Worm (Caenorhabditis elegans) whole organism, L4 larva: Measurements from ENCODE around the gene B0334.5.
"Not testable (repeated sequence)": the region's sequence is repeated elsewhere in the genome, so short reads cannot be mapped to it uniquely, and the experiment has no call there.

Experiments used
- T20F7.1 ChIP-seq: fragments of 200-800 bp; sonication (Bioruptor generic); optimal IDR thresholded peaks from 2 replicates; lab custom pipeline; 2018; ENCODE audit warnings: mild to moderate bottlenecking, missing genetic modification characterization, missing compliant biosample characterization
- T26A8.4 ChIP-seq: fragments of 200-800 bp; sonication (Bioruptor generic); IDR thresholded peaks from 2 replicates; pipeline ENCODE4 v1.3.6; 2022; ENCODE audit warnings: missing genetic modification characterization, missing compliant biosample characterization
- Y48G9A.11 ChIP-seq: fragments of 200-800 bp; sonication (Bioruptor generic); IDR thresholded peaks from 2 replicates; pipeline ENCODE4 v1.3.6; 2022; ENCODE audit warnings: missing genetic modification reagents, missing genetic modification characterization, missing compliant biosample characterization
- ZK337.2 ChIP-seq: fragments of 200-800 bp; sonication (Bioruptor generic); IDR thresholded peaks from 2 replicates; pipeline ENCODE4 v1.3.6; 2022; ENCODE audit warnings: missing genetic modification reagents, missing genetic modification characterization, missing compliant biosample characterization
- aha-1 ChIP-seq: fragments of 150-350 bp; peaks from one replicate; lab custom pipeline; 2014; ENCODE audit warnings: missing biosample characterization, missing genetic modification characterization
- attf-4 ChIP-seq: sonication (generic microtip); optimal IDR thresholded peaks from 3 replicates; lab custom pipeline; 2017; ENCODE audit warnings: missing biosample characterization, missing genetic modification characterization
- ceh-28 ChIP-seq: fragments of 150-350 bp; optimal IDR thresholded peaks from 2 replicates; lab custom pipeline; 2014; ENCODE audit warnings: missing biosample characterization, missing genetic modification reagents, missing genetic modification characterization
- ces-1 ChIP-seq: fragments of 150-350 bp; sonication (generic microtip); optimal IDR thresholded peaks from 4 replicates; lab custom pipeline; 2014; ENCODE audit warnings: missing biosample characterization, missing genetic modification reagents, missing genetic modification characterization
- cey-2 ChIP-seq: sonication (generic microtip); optimal IDR thresholded peaks from 3 replicates; lab custom pipeline; 2017; ENCODE audit warnings: missing genetic modification characterization, mild to moderate bottlenecking, missing compliant biosample characterization, antibody characterized with exemption, borderline replicate concordance; ENCODE audit not compliant: insufficient read depth
- daf-16 ChIP-seq, 3 experiments: sonication (generic microtip); optimal IDR thresholded peaks; 2 replicates each; lab custom pipeline; 2016 to 2017; ENCODE audit warnings: missing genetic modification characterization in 3 of 3, missing genetic modification reagents in 3 of 3, mild to moderate bottlenecking in 2 of 3, missing compliant biosample characterization in 2 of 3, missing biosample characterization in 1 of 3, moderate library complexity in 1 of 3
- dmd-9 ChIP-seq: fragments of 200-800 bp; sonication (Bioruptor generic); IDR thresholded peaks from 2 replicates; pipeline ENCODE4 v1.3.6; 2022; ENCODE audit warnings: missing genetic modification reagents, missing genetic modification characterization, missing compliant biosample characterization
- duxl-1 ChIP-seq: sonication (generic microtip); optimal IDR thresholded peaks from 2 replicates; lab custom pipeline; 2016; ENCODE audit warnings: mild to moderate bottlenecking, missing genetic modification characterization, moderate library complexity, missing compliant biosample characterization; ENCODE audit not compliant: poor library complexity
- dve-1 ChIP-seq: sonication (generic microtip); optimal IDR thresholded peaks from 2 replicates; lab custom pipeline; 2017; ENCODE audit warnings: antibody characterized with exemption, mild to moderate bottlenecking, missing genetic modification characterization, missing compliant biosample characterization; ENCODE audit not compliant: insufficient read depth
- egl-43 ChIP-seq: fragments of 200-800 bp; sonication (Bioruptor generic); IDR thresholded peaks from 2 replicates; pipeline ENCODE4 v1.3.6; 2022; ENCODE audit warnings: missing genetic modification reagents, missing genetic modification characterization, missing compliant biosample characterization
- hlh-30 ChIP-seq: sonication (generic microtip); optimal IDR thresholded peaks from 2 replicates; lab custom pipeline; 2017; ENCODE audit warnings: antibody characterized with exemption, mild to moderate bottlenecking, missing genetic modification characterization, missing compliant biosample characterization; ENCODE audit not compliant: insufficient read depth
- lin-1 ChIP-seq: fragments of 200-800 bp; sonication (Bioruptor generic); IDR thresholded peaks from 2 replicates; pipeline ENCODE4 v1.3.6; 2022; ENCODE audit warnings: missing genetic modification reagents, missing genetic modification characterization, missing compliant biosample characterization
- lin-15B ChIP-seq: fragments of 150-350 bp; sonication (generic microtip); optimal IDR thresholded peaks from 3 replicates; lab custom pipeline; 2014; ENCODE audit warnings: missing biosample characterization, missing genetic modification characterization
- lin-29 ChIP-seq: fragments of 200-800 bp; sonication (Bioruptor generic); IDR thresholded peaks from 2 replicates; pipeline ENCODE4 v1.3.6; 2022; ENCODE audit warnings: missing genetic modification reagents, missing genetic modification characterization, missing compliant biosample characterization
- lin-39 ChIP-seq: fragments of 150-350 bp; optimal IDR thresholded peaks from 2 replicates; lab custom pipeline; 2014; ENCODE audit warnings: missing biosample characterization, missing genetic modification reagents, missing genetic modification characterization
- lir-3 ChIP-seq: sonication (generic microtip); optimal IDR thresholded peaks from 2 replicates; lab custom pipeline; 2016; ENCODE audit warnings: mild to moderate bottlenecking, missing genetic modification characterization, missing compliant biosample characterization
- lsy-2 ChIP-seq, 2 experiments: fragments of 150-350 bp in 1 of 2; sonication (generic microtip) in 1 of 2; optimal IDR thresholded peaks; 2 replicates each; lab custom pipeline; 2014 to 2017; ENCODE audit warnings: missing biosample characterization in 2 of 2, missing genetic modification characterization in 2 of 2
- madf-9 ChIP-seq: fragments of 200-800 bp; sonication (Bioruptor generic); conservative IDR thresholded peaks from 2 replicates; pipeline ENCODE4 v1.3.6; 2022; ENCODE audit warnings: missing genetic modification reagents, missing genetic modification characterization, missing compliant biosample characterization
- mes-2 ChIP-seq: sonication (generic microtip); optimal IDR thresholded peaks from 2 replicates; lab custom pipeline; 2016; ENCODE audit warnings: missing genotype, mild to moderate bottlenecking, missing genetic modification characterization, missing compliant biosample characterization; ENCODE audit not compliant: poor library complexity, severe bottlenecking
- mxl-3 ChIP-seq: fragments of 200-800 bp; sonication (Bioruptor generic); optimal IDR thresholded peaks from 2 replicates; lab custom pipeline; 2018; ENCODE audit warnings: mild to moderate bottlenecking, missing genetic modification characterization, missing compliant biosample characterization
- nhr-25 ChIP-seq: sonication (generic microtip); optimal IDR thresholded peaks from 2 replicates; lab custom pipeline; 2017; ENCODE audit warnings: missing genetic modification characterization, mild to moderate bottlenecking, missing compliant biosample characterization, antibody characterized with exemption, moderate library complexity, borderline replicate concordance; ENCODE audit not compliant: insufficient read depth
- nhr-42 ChIP-seq: fragments of 200-800 bp; sonication (Bioruptor generic); IDR thresholded peaks from 2 replicates; pipeline ENCODE4 v1.3.6; 2022; ENCODE audit warnings: missing genetic modification characterization, missing compliant biosample characterization
- nhr-48 ChIP-seq: sonication (generic microtip); optimal IDR thresholded peaks from 2 replicates; lab custom pipeline; 2016; ENCODE audit warnings: mild to moderate bottlenecking, missing genetic modification characterization, missing compliant biosample characterization
- nhr-6 ChIP-seq: fragments of 150-350 bp; optimal IDR thresholded peaks from 2 replicates; lab custom pipeline; 2014; ENCODE audit warnings: missing biosample characterization, missing genetic modification characterization
- nhr-76 ChIP-seq: fragments of 150-350 bp; optimal IDR thresholded peaks from 2 replicates; lab custom pipeline; 2014; ENCODE audit warnings: missing biosample characterization, missing genetic modification characterization
- nhr-77 ChIP-seq: fragments of 150-350 bp; optimal IDR thresholded peaks from 2 replicates; lab custom pipeline; 2014; ENCODE audit warnings: missing biosample characterization, missing genetic modification characterization
- set-16 ChIP-seq: fragments of 200-800 bp; sonication (Bioruptor generic); IDR thresholded peaks from 2 replicates; pipeline ENCODE4 v1.3.6; 2022; ENCODE audit warnings: missing genetic modification reagents, missing genetic modification characterization, missing compliant biosample characterization
- unc-130 ChIP-seq: sonication (generic microtip); optimal IDR thresholded peaks from 2 replicates; lab custom pipeline; 2016; ENCODE audit warnings: missing genetic modification reagents, missing genetic modification characterization, missing compliant biosample characterization
- unc-39 ChIP-seq: sonication (generic microtip); optimal IDR thresholded peaks from 2 replicates; lab custom pipeline; 2017; ENCODE audit warnings: missing biosample characterization, missing genetic modification characterization
- unc-62 ChIP-seq, 3 experiments: fragments of 150-350 bp in 1 of 3; sonication (generic microtip); optimal IDR thresholded peaks in 2 of 3; peaks in 1 of 3; 1 replicate in 1 of 3; 2 replicates in 2 of 3; lab custom pipeline; 2014 to 2017; ENCODE audit warnings: missing biosample characterization in 3 of 3, missing genetic modification characterization in 3 of 3, missing genetic modification reagents in 3 of 3, missing genotype in 1 of 3
- zfp-2 ChIP-seq: sonication (generic microtip); optimal IDR thresholded peaks from 2 replicates; lab custom pipeline; 2016; ENCODE audit warnings: mild to moderate bottlenecking, missing genetic modification characterization, missing compliant biosample characterization

B0334.5 gene

ce11 chrII:11534429-11535099, 37.1 kb downstream of the B0334.5 start, which contains the start of gene Y62F5A.12 (continued):
- peak; percentile 67 for TF ChIP-seq set-16 (GFP tag; lab: Robert Waterston, UW)
- TF ChIP-seq lsy-2 (tag; optimal IDR thresholded peaks at IDR 0.05; lab: Kevin White, UChicago) = peak; percentile 71 to 82
- TF ChIP-seq daf-16 (GFP tag; optimal IDR thresholded peaks at IDR 0.05; lab: Kevin White, UChicago) = peak in 1 of 2 experiments; percentile 68
- TF ChIP-seq daf-16 (tag; optimal IDR thresholded peaks at IDR 0.05; lab: Kevin White, UChicago) = not testable (repeated sequence)
- TF ChIP-seq mes-2 = peak; percentile 99
- peak; percentile 70 for TF ChIP-seq duxl-1 (tag; lab: Kevin White, UChicago)
- TF ChIP-seq egl-43 = peak; percentile 93
- peak; percentile 98 for TF ChIP-seq dmd-9 (GFP tag; lab: Robert Waterston, UW)
- TF ChIP-seq lin-1 (GFP tag; lab: Robert Waterston, UW) = peak; percentile 85; the same call in 1 of the 2 replicates
- peak; percentile 86 for TF ChIP-seq mxl-3
- peak; percentile 96 for TF ChIP-seq madf-9 (GFP tag; lab: Robert Waterston, UW)
- peak; percentile 40 for TF ChIP-seq nhr-25
- TF ChIP-seq hlh-30 (tag; lab: Kevin White, UChicago) = peak; percentile 67
- TF ChIP-seq nhr-48 = peak; percentile 55
- TF ChIP-seq unc-130 (GFP tag; lab: Kevin White, UChicago) = peak; percentile 84
- TF ChIP-seq lin-15B (tag; lab: Kevin White, UChicago) = peak; percentile 39

- TF ChIP-seq aha-1 (peak; percentile 58), lin-39 (tag; lab: Kevin White, UChicago) (no peak), unc-62 (GFP tag; optimal IDR thresholded peaks at IDR 0.05 in 1 of 2; lab: Kevin White, UChicago) (peak in 1 of 2 experiments; percentile 26), unc-62 (tag; optimal IDR thresholded peaks at IDR 0.05; lab: Kevin White, UChicago) (no peak), cey-2 (tag; lab: Kevin White, UChicago) (no peak), ceh-28 (no peak), T26A8.4 (no peak), nhr-6 (tag; lab: Kevin White, UChicago) (no peak), Y48G9A.11 (GFP tag; lab: Robert Waterston, UW) (no peak), lin-29 (GFP tag; lab: Robert Waterston, UW) (no peak), unc-39 (tag; lab: Kevin White, UChicago) (no peak)
Measured at ce11 chrII:11535429-11535828, 38.0 kb downstream of the B0334.5 start.

DNA sequence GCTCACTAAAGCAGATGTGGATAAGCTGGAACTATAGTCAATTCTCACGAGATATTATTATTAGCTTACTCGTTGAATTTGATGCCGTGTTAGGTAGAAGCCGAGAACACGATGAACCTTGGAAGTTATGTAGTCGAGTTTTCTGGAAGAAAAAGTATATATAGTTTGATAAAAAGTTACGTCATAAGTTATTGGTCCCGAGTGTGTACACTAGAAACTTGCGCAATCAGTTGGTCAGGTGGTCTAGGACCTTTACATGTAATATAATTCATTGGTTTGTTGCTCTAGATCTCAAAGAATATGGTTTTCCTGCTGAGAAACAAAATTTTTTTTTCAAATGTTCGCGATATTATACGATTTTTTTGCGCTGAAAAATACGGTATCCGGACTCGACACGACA, 38.5 kb downstream of the B0334.5 start:
- TF ChIP-seq ZK337.2 (GFP tag; lab: Robert Waterston, UW) (no peak), nhr-76 (tag; lab: Kevin White, UChicago) (no peak), mxl-3 (no peak), ces-1 (no peak), madf-9 (GFP tag; lab: Robert Waterston, UW) (no peak), zfp-2 (no peak), nhr-77 (no peak), nhr-42 (GFP tag; lab: Robert Waterston, UW) (no peak), daf-16 (GFP tag; optimal IDR thresholded peaks at IDR 0.05; lab: Kevin White, UChicago) (no peak), daf-16 (tag; optimal IDR thresholded peaks at IDR 0.05; lab: Kevin White, UChicago) (no peak), attf-4 (tag; lab: Kevin White, UChicago) (no peak), T20F7.1 (GFP tag; lab: Kevin White, UChicago) (no peak), dve-1 (tag; lab: Kevin White, UChicago) (no peak), lir-3 (tag; lab: Kevin White, UChicago) (no peak)
